Worm (Caenorhabditis elegans): ENCODE results near the gene acdh-8.

Gene acdh-8

ce11 chrII:5836153-5836719, 41.9 kb downstream of the acdh-8 start, which contains the start of gene fzo-1 (continued):
- peak; percentile 74 for TF ChIP-seq pqm-1 (tag; optimal IDR thresholded peaks at IDR 0.05)
- TF ChIP-seq tbx-2 (tag; optimal IDR thresholded peaks at IDR 0.05): peak; percentile 95
- TF ChIP-seq pha-2 (tag; optimal IDR thresholded peaks at IDR 0.05): peak; percentile 54
- TF ChIP-seq lim-6 (tag; optimal IDR thresholded peaks at IDR 0.05): peak; percentile 86
- peak; percentile 68 for TF ChIP-seq sdc-2 (tag; optimal IDR thresholded peaks at IDR 0.05)
- peak; percentile 71 for TF ChIP-seq unc-42 (tag; optimal IDR thresholded peaks at IDR 0.05)
- peak; percentile 15 for TF ChIP-seq unc-86 (tag; optimal IDR thresholded peaks at IDR 0.05)
- TF ChIP-seq hlh-8 (tag; optimal IDR thresholded peaks at IDR 0.05): peak; percentile 92
- peak; percentile 99 for TF ChIP-seq ceh-31 (tag; optimal IDR thresholded peaks at IDR 0.05)
- TF ChIP-seq nhr-232 (tag; optimal IDR thresholded peaks at IDR 0.05): no peak
- peak; percentile 60 for TF ChIP-seq hlh-15 (tag; optimal IDR thresholded peaks at IDR 0.05)

ce11 chrII:5838453-5838852, 44.2 kb downstream of the acdh-8 start, which contains the start of gene ZK1248.15:
TSS of gene ZK1248.15 (minus strand) at chrII:5838553.
- TF ChIP-seq unc-42 (tag; optimal IDR thresholded peaks at IDR 0.05) (no peak), sdc-2 (tag; optimal IDR thresholded peaks at IDR 0.05) (no peak), pha-4 (tag; optimal IDR thresholded peaks at IDR 0.05) (no peak), ceh-24 (tag; optimal IDR thresholded peaks at IDR 0.05) (no peak), che-1 (tag; optimal IDR thresholded peaks at IDR 0.05) (no peak), ref-2 (tag; optimal IDR thresholded peaks at IDR 0.05) (no peak), ceh-9 (tag; optimal IDR thresholded peaks at IDR 0.05) (no peak), pqm-1 (tag; optimal IDR thresholded peaks at IDR 0.05) (no peak), tbx-7 (tag; optimal IDR thresholded peaks at IDR 0.05) (no peak)

- TF ChIP-seq lin-11 (tag; optimal IDR thresholded peaks at IDR 0.05): no peak
- peak; percentile 28 for TF ChIP-seq nfya-1 (tag; optimal IDR thresholded peaks at IDR 0.05)
Measured at ce11 chrII:5839227-5839626, 44.9 kb downstream of the acdh-8 start, which contains the start of gene ZK1248.19. TSS of gene ZK1248.19 (minus strand) at chrII:5839414.

ce11 chrII:5841053-5841547, 46.8 kb downstream of the acdh-8 start, which contains the start of gene lec-5:
TSS of gene lec-5 (minus strand) at chrII:5841103.
- TF ChIP-seq rnt-1 (tag; optimal IDR thresholded peaks at IDR 0.05) (peak; percentile 54), ceh-18 (tag; optimal IDR thresholded peaks at IDR 0.05) (peak; percentile 68), unc-3 (GFP tag; conservative IDR thresholded peaks at IDR 0.05) (no peak), unc-3 (tag; optimal IDR thresholded peaks at IDR 0.05) (no peak), nfya-1 (tag; optimal IDR thresholded peaks at IDR 0.05) (no peak), npax-4 (tag; optimal IDR thresholded peaks at IDR 0.05) (no peak)

- no peak for TF ChIP-seq mec-3 (tag; optimal IDR thresholded peaks at IDR 0.05; ENCODE audit: borderline replicate concordance)
- no peak for TF ChIP-seq ceh-30 (tag; optimal IDR thresholded peaks at IDR 0.05)
- TF ChIP-seq ceh-2 (tag; optimal IDR thresholded peaks at IDR 0.05): no peak
- TF ChIP-seq lin-11 (tag; optimal IDR thresholded peaks at IDR 0.05): no peak
- no peak for TF ChIP-seq fax-1 (tag; optimal IDR thresholded peaks at IDR 0.05)
- no peak for TF ChIP-seq elt-2 (tag; optimal IDR thresholded peaks at IDR 0.05)
- TF ChIP-seq unc-55 (GFP tag; optimal IDR thresholded peaks at IDR 0.05): no peak
- no peak for TF ChIP-seq ceh-18 (tag; optimal IDR thresholded peaks at IDR 0.05)
- TF ChIP-seq ceh-6 (GFP tag; optimal IDR thresholded peaks at IDR 0.05): no peak
- no peak for TF ChIP-seq ceh-9 (tag; optimal IDR thresholded peaks at IDR 0.05)
- TF ChIP-seq tbx-2 (tag; optimal IDR thresholded peaks at IDR 0.05): no peak
- no peak for TF ChIP-seq pqm-1 (tag; optimal IDR thresholded peaks at IDR 0.05)
- no peak for TF ChIP-seq C38D4.7 (GFP tag; optimal IDR thresholded peaks at IDR 0.05)
- TF ChIP-seq che-1 (tag; optimal IDR thresholded peaks at IDR 0.05): no peak
- TF ChIP-seq hlh-13 (GFP tag; optimal IDR thresholded peaks at IDR 0.05): no peak
- no peak for TF ChIP-seq rnt-1 (tag; optimal IDR thresholded peaks at IDR 0.05)
- no peak for TF ChIP-seq elt-4 (tag; optimal IDR thresholded peaks at IDR 0.05)
Measured at ce11 chrII:5841866-5842265, 47.6 kb downstream of the acdh-8 start, which contains the start of gene nep-25. TSS of gene nep-25 (plus strand) at chrII:5842240.
